Worm (Caenorhabditis elegans) whole organism, L4 larva: ENCODE data around the gene clhm-1.

Source experiments
- F26F4.8 ChIP-seq: fragments of 200-800 bp; sonication (Bioruptor generic); conservative IDR thresholded peaks from 2 replicates; pipeline ENCODE4 v1.3.6; 2022; ENCODE audit warnings: missing genetic modification characterization, missing compliant biosample characterization
- Y5F2A.4 ChIP-seq: fragments of 200-800 bp; sonication (Bioruptor generic); optimal IDR thresholded peaks from 2 replicates; lab custom pipeline; 2018; ENCODE audit warnings: mild to moderate bottlenecking, missing genetic modification characterization, missing compliant biosample characterization
- aha-1 ChIP-seq: fragments of 150-350 bp; peaks from one replicate; lab custom pipeline; 2014; ENCODE audit warnings: missing biosample characterization, missing genetic modification characterization
- arid-1 ChIP-seq: fragments of 200-800 bp; sonication (Bioruptor generic); conservative IDR thresholded peaks from 2 replicates; pipeline ENCODE4 v1.3.6; 2022; ENCODE audit warnings: missing genetic modification reagents, missing genetic modification characterization, missing compliant biosample characterization
- attf-4 ChIP-seq: sonication (generic microtip); optimal IDR thresholded peaks from 3 replicates; lab custom pipeline; 2017; ENCODE audit warnings: missing biosample characterization, missing genetic modification characterization
- ceh-32 ChIP-seq: sonication (generic microtip); optimal IDR thresholded peaks from 2 replicates; lab custom pipeline; 2016; ENCODE audit warnings: mild to moderate bottlenecking, missing genetic modification characterization, missing compliant biosample characterization; ENCODE audit not compliant: poor library complexity
- ceh-62 ChIP-seq: sonication (generic microtip); optimal IDR thresholded peaks from 2 replicates; lab custom pipeline; 2017; ENCODE audit warnings: missing biosample characterization, missing genetic modification characterization
- cey-2 ChIP-seq: sonication (generic microtip); optimal IDR thresholded peaks from 3 replicates; lab custom pipeline; 2017; ENCODE audit warnings: missing genetic modification characterization, mild to moderate bottlenecking, missing compliant biosample characterization, antibody characterized with exemption, borderline replicate concordance; ENCODE audit not compliant: insufficient read depth
- daf-8 ChIP-seq: fragments of 200-800 bp; sonication (Bioruptor generic); IDR thresholded peaks from 2 replicates; pipeline ENCODE4 v1.3.6; 2022; ENCODE audit warnings: missing genetic modification characterization, missing compliant biosample characterization
- dmd-8 ChIP-seq: fragments of 200-800 bp; sonication (Bioruptor generic); IDR thresholded peaks from 2 replicates; pipeline ENCODE4 v1.3.6; 2022; ENCODE audit warnings: missing genetic modification characterization, missing compliant biosample characterization
- dpl-1 ChIP-seq: fragments of 150-350 bp; optimal IDR thresholded peaks from 2 replicates; lab custom pipeline; 2014; ENCODE audit warnings: missing biosample characterization, missing genetic modification reagents, missing genetic modification characterization
- dve-1 ChIP-seq: sonication (generic microtip); optimal IDR thresholded peaks from 2 replicates; lab custom pipeline; 2017; ENCODE audit warnings: antibody characterized with exemption, mild to moderate bottlenecking, missing genetic modification characterization, missing compliant biosample characterization; ENCODE audit not compliant: insufficient read depth
- egl-43 ChIP-seq: fragments of 200-800 bp; sonication (Bioruptor generic); IDR thresholded peaks from 2 replicates; pipeline ENCODE4 v1.3.6; 2022; ENCODE audit warnings: missing genetic modification reagents, missing genetic modification characterization, missing compliant biosample characterization
- fkh-10 ChIP-seq: fragments of 150-350 bp; optimal IDR thresholded peaks from 2 replicates; lab custom pipeline; 2014; ENCODE audit warnings: missing biosample characterization, missing genetic modification reagents, missing genetic modification characterization
- gei-8 ChIP-seq: fragments of 200-800 bp; sonication (Bioruptor generic); optimal IDR thresholded peaks from 2 replicates; lab custom pipeline; 2018; ENCODE audit warnings: mild to moderate bottlenecking, missing genetic modification characterization, missing compliant biosample characterization
- hif-1 ChIP-seq, 2 experiments: sonication (generic microtip); optimal IDR thresholded peaks; 2 replicates each; lab custom pipeline; 2016 to 2017; ENCODE audit warnings: missing compliant biosample characterization in 2 of 2, missing genetic modification characterization in 2 of 2, missing genetic modification reagents in 2 of 2, missing genotype in 2 of 2, mild to moderate bottlenecking in 1 of 2
- hlh-11 ChIP-seq: fragments of 200-800 bp; sonication (Bioruptor generic); optimal IDR thresholded peaks from 2 replicates; lab custom pipeline; 2018; ENCODE audit warnings: mild to moderate bottlenecking, missing genetic modification characterization, missing compliant biosample characterization
- hlh-30 ChIP-seq: sonication (generic microtip); optimal IDR thresholded peaks from 2 replicates; lab custom pipeline; 2017; ENCODE audit warnings: antibody characterized with exemption, mild to moderate bottlenecking, missing genetic modification characterization, missing compliant biosample characterization; ENCODE audit not compliant: insufficient read depth
- lim-7 ChIP-seq: fragments of 200-800 bp; sonication (Bioruptor generic); IDR thresholded peaks from 2 replicates; pipeline ENCODE4 v1.3.6; 2022; ENCODE audit warnings: missing genetic modification characterization, missing compliant biosample characterization
- lin-13 ChIP-seq: fragments of 150-350 bp; optimal IDR thresholded peaks from 2 replicates; lab custom pipeline; 2014; ENCODE audit warnings: missing biosample characterization, missing genetic modification reagents, missing genetic modification characterization
- lin-15B ChIP-seq: fragments of 150-350 bp; sonication (generic microtip); optimal IDR thresholded peaks from 3 replicates; lab custom pipeline; 2014; ENCODE audit warnings: missing biosample characterization, missing genetic modification characterization
- lin-39 ChIP-seq: fragments of 150-350 bp; optimal IDR thresholded peaks from 2 replicates; lab custom pipeline; 2014; ENCODE audit warnings: missing biosample characterization, missing genetic modification reagents, missing genetic modification characterization
- lir-3 ChIP-seq: sonication (generic microtip); optimal IDR thresholded peaks from 2 replicates; lab custom pipeline; 2016; ENCODE audit warnings: mild to moderate bottlenecking, missing genetic modification characterization, missing compliant biosample characterization
- madf-9 ChIP-seq: fragments of 200-800 bp; sonication (Bioruptor generic); conservative IDR thresholded peaks from 2 replicates; pipeline ENCODE4 v1.3.6; 2022; ENCODE audit warnings: missing genetic modification reagents, missing genetic modification characterization, missing compliant biosample characterization
- mdl-1 ChIP-seq, 2 experiments: fragments of 150-350 bp in 1 of 2; sonication (generic microtip) in 1 of 2; optimal IDR thresholded peaks; 2 replicates each; lab custom pipeline; 2014 to 2017; ENCODE audit warnings: missing biosample characterization in 2 of 2, missing genetic modification characterization in 2 of 2
- mep-1 ChIP-seq: fragments of 150-350 bp; sonication (generic microtip); optimal IDR thresholded peaks from 3 replicates; lab custom pipeline; 2014; ENCODE audit warnings: missing biosample characterization, missing genetic modification characterization
- mes-2 ChIP-seq: sonication (generic microtip); optimal IDR thresholded peaks from 2 replicates; lab custom pipeline; 2016; ENCODE audit warnings: missing genotype, mild to moderate bottlenecking, missing genetic modification characterization, missing compliant biosample characterization; ENCODE audit not compliant: poor library complexity, severe bottlenecking
- mxl-2 ChIP-seq: fragments of 200-800 bp; sonication (Bioruptor generic); conservative IDR thresholded peaks from 2 replicates; pipeline ENCODE4 v1.3.6; 2022; ENCODE audit warnings: missing genetic modification reagents, missing genetic modification characterization, missing compliant biosample characterization
- mxl-3 ChIP-seq: fragments of 200-800 bp; sonication (Bioruptor generic); optimal IDR thresholded peaks from 2 replicates; lab custom pipeline; 2018; ENCODE audit warnings: mild to moderate bottlenecking, missing genetic modification characterization, missing compliant biosample characterization
- nhr-102 ChIP-seq: sonication (generic microtip); optimal IDR thresholded peaks from 2 replicates; lab custom pipeline; 2016; ENCODE audit warnings: mild to moderate bottlenecking, missing genetic modification characterization, moderate library complexity, missing compliant biosample characterization
- nhr-11 ChIP-seq: fragments of 150-350 bp; optimal IDR thresholded peaks from 2 replicates; lab custom pipeline; 2014; ENCODE audit warnings: missing biosample characterization, missing genetic modification characterization
- nhr-25 ChIP-seq: sonication (generic microtip); optimal IDR thresholded peaks from 2 replicates; lab custom pipeline; 2017; ENCODE audit warnings: missing genetic modification characterization, mild to moderate bottlenecking, missing compliant biosample characterization, antibody characterized with exemption, moderate library complexity, borderline replicate concordance; ENCODE audit not compliant: insufficient read depth
- nhr-28 ChIP-seq: fragments of 150-350 bp; optimal IDR thresholded peaks from 2 replicates; lab custom pipeline; 2014; ENCODE audit warnings: missing biosample characterization, missing genetic modification characterization
- nhr-48 ChIP-seq: sonication (generic microtip); optimal IDR thresholded peaks from 2 replicates; lab custom pipeline; 2016; ENCODE audit warnings: mild to moderate bottlenecking, missing genetic modification characterization, missing compliant biosample characterization
- pha-4 ChIP-seq, 2 experiments: fragments of 150-350 bp in 1 of 2; fragments of 200-800 bp in 1 of 2; sonication (Bioruptor generic) in 1 of 2; IDR thresholded peaks in 1 of 2; optimal IDR thresholded peaks in 1 of 2; 2 replicates each; pipeline versions ENCODE4 v1.3.6 to Lab custom; 2014 to 2022; ENCODE audit warnings: missing genetic modification characterization in 2 of 2, missing genetic modification reagents in 2 of 2, missing biosample characterization in 1 of 2, missing compliant biosample characterization in 1 of 2
- saeg-2 ChIP-seq: fragments of 200-800 bp; sonication (Bioruptor generic); IDR thresholded peaks from 2 replicates; pipeline ENCODE4 v1.3.6; 2022; ENCODE audit warnings: missing genetic modification reagents, missing genetic modification characterization, missing compliant biosample characterization
- set-16 ChIP-seq: fragments of 200-800 bp; sonication (Bioruptor generic); IDR thresholded peaks from 2 replicates; pipeline ENCODE4 v1.3.6; 2022; ENCODE audit warnings: missing genetic modification reagents, missing genetic modification characterization, missing compliant biosample characterization
- skn-1 ChIP-seq: fragments of 150-350 bp; optimal IDR thresholded peaks from 2 replicates; lab custom pipeline; 2014; ENCODE audit warnings: missing biosample characterization, missing genetic modification characterization
- snpc-4 ChIP-seq: fragments of 150-350 bp; optimal IDR thresholded peaks from 2 replicates; lab custom pipeline; 2014; ENCODE audit warnings: missing biosample characterization, missing genetic modification characterization
- unc-39 ChIP-seq: sonication (generic microtip); optimal IDR thresholded peaks from 2 replicates; lab custom pipeline; 2017; ENCODE audit warnings: missing biosample characterization, missing genetic modification characterization
- unc-62 ChIP-seq, 3 experiments: fragments of 150-350 bp in 1 of 3; sonication (generic microtip); optimal IDR thresholded peaks in 2 of 3; peaks in 1 of 3; 1 replicate in 1 of 3; 2 replicates in 2 of 3; lab custom pipeline; 2014 to 2017; ENCODE audit warnings: missing biosample characterization in 3 of 3, missing genetic modification characterization in 3 of 3, missing genetic modification reagents in 3 of 3, missing genotype in 1 of 3
- zag-1 ChIP-seq: fragments of 150-350 bp; optimal IDR thresholded peaks from 2 replicates; lab custom pipeline; 2014; ENCODE audit warnings: missing biosample characterization, missing genetic modification characterization
- zfp-3 ChIP-seq: fragments of 200-800 bp; sonication (Bioruptor generic); conservative IDR thresholded peaks from 2 replicates; pipeline ENCODE4 v1.3.6; 2022; ENCODE audit warnings: missing genetic modification reagents, missing genetic modification characterization, missing compliant biosample characterization
- ztf-11 ChIP-seq: fragments of 150-350 bp; optimal IDR thresholded peaks from 2 replicates; lab custom pipeline; 2014; ENCODE audit warnings: missing biosample characterization, missing genetic modification characterization

The clhm-1 gene

ce11 chrII:6830923-6831322 lies 39.9 kb downstream of the clhm-1 start:
- TF ChIP-seq mep-1 (tag; lab: Kevin White, UChicago) = no peak
- TF ChIP-seq saeg-2 (GFP tag; lab: Robert Waterston, UW) = no peak
- TF ChIP-seq dpl-1 (GFP tag; lab: Kevin White, UChicago) = no peak
- no peak for TF ChIP-seq ztf-11 (tag; lab: Kevin White, UChicago)
- no peak for TF ChIP-seq skn-1
- no peak for TF ChIP-seq pha-4 (GFP tag; IDR thresholded peaks at IDR 0.05; lab: Robert Waterston, UW)
- TF ChIP-seq pha-4 (tag; optimal IDR thresholded peaks at IDR 0.05; lab: Kevin White, UChicago) = no peak
- no peak for TF ChIP-seq lin-15B (tag; lab: Kevin White, UChicago)
- TF ChIP-seq arid-1 = no peak
- no peak for TF ChIP-seq Y5F2A.4 (GFP tag; lab: Kevin White, UChicago)
- peak; percentile 8 for TF ChIP-seq aha-1 (tag; lab: Kevin White, UChicago)
- peak; percentile 20 for TF ChIP-seq mes-2 (tag; lab: Kevin White, UChicago)
- TF ChIP-seq F26F4.8 (GFP tag; lab: Robert Waterston, UW) = no peak

- TF ChIP-seq mxl-3 (GFP tag; lab: Kevin White, UChicago) (peak; percentile 49), lim-7 (no peak), unc-62 (GFP tag; optimal IDR thresholded peaks at IDR 0.05 in 1 of 2; lab: Kevin White, UChicago) (peak in 1 of 2 experiments; percentile 99), unc-62 (tag; optimal IDR thresholded peaks at IDR 0.05; lab: Kevin White, UChicago) (no peak), aha-1 (tag; lab: Kevin White, UChicago) (peak; percentile 92), nhr-28 (tag; lab: Kevin White, UChicago) (peak; percentile 38), hlh-30 (tag; lab: Kevin White, UChicago) (peak; percentile 83), Y5F2A.4 (GFP tag; lab: Kevin White, UChicago) (no peak), snpc-4 (tag; lab: Kevin White, UChicago) (no peak), dve-1 (peak; percentile 22), mep-1 (tag; lab: Kevin White, UChicago) (peak; percentile 6), hlh-11 (tag; lab: Kevin White, UChicago) (peak; percentile 51), mdl-1 (tag; optimal IDR thresholded peaks at IDR 0.05; lab: Kevin White, UChicago) (peak in 1 of 2 experiments; percentile 32)
Measured at ce11 chrII:6830012-6830411, 40.8 kb downstream of the clhm-1 start.

ce11 chrII:6829108-6829507 lies 41.7 kb downstream of the clhm-1 start:
- TF ChIP-seq hlh-30 (tag; lab: Kevin White, UChicago) = peak; percentile 72
- TF ChIP-seq mep-1 (tag; lab: Kevin White, UChicago) = peak; percentile 31
- no peak for TF ChIP-seq mxl-2 (GFP tag; lab: Robert Waterston, UW)
- TF ChIP-seq lin-13 (GFP tag; lab: Kevin White, UChicago) = peak; percentile 10
- no peak for TF ChIP-seq zag-1
- TF ChIP-seq mes-2 (tag; lab: Kevin White, UChicago) = peak; percentile 10
- TF ChIP-seq ceh-32 (tag; lab: Kevin White, UChicago) = no peak
- no peak for TF ChIP-seq lir-3 (tag; lab: Kevin White, UChicago)
- no peak for TF ChIP-seq fkh-10
- no peak for TF ChIP-seq madf-9 (GFP tag; lab: Robert Waterston, UW)
- TF ChIP-seq nhr-102 (tag; lab: Kevin White, UChicago) = no peak
- no peak for TF ChIP-seq daf-8 (GFP tag; lab: Robert Waterston, UW)
- TF ChIP-seq skn-1 = no peak
- TF ChIP-seq unc-39 (tag; lab: Kevin White, UChicago) = no peak
- TF ChIP-seq set-16 = no peak
- TF ChIP-seq ceh-62 (tag; lab: Kevin White, UChicago) = no peak
- no peak for TF ChIP-seq egl-43 (GFP tag; lab: Robert Waterston, UW)
- peak; percentile 66 for TF ChIP-seq dve-1
- TF ChIP-seq dmd-8 (GFP tag; lab: Robert Waterston, UW) = no peak
- no peak for TF ChIP-seq pha-4 (GFP tag; IDR thresholded peaks at IDR 0.05; lab: Robert Waterston, UW)
- TF ChIP-seq pha-4 (tag; optimal IDR thresholded peaks at IDR 0.05; lab: Kevin White, UChicago) = no peak
- TF ChIP-seq lin-15B (tag; lab: Kevin White, UChicago) = no peak
- TF ChIP-seq zfp-3 = no peak
- TF ChIP-seq attf-4 (tag; lab: Kevin White, UChicago) = no peak
- no peak for TF ChIP-seq lim-7
- TF ChIP-seq dpl-1 (GFP tag; lab: Kevin White, UChicago) = no peak
- TF ChIP-seq nhr-25 (tag; lab: Kevin White, UChicago) = peak; percentile 28
- no peak for TF ChIP-seq hif-1 (tag; optimal IDR thresholded peaks at IDR 0.05; lab: Kevin White, UChicago)
- TF ChIP-seq nhr-48 (tag; lab: Kevin White, UChicago) = no peak
- TF ChIP-seq gei-8 (GFP tag; lab: Kevin White, UChicago) = no peak
- no peak for TF ChIP-seq lin-39 (tag; lab: Kevin White, UChicago)
- no peak for TF ChIP-seq nhr-11 (tag; lab: Kevin White, UChicago)
- no peak for TF ChIP-seq cey-2
